Fruit fly (Drosophila melanogaster) whole organism, wandering third instar larva: Measurements from ENCODE around the gene CG5078.

Experiments
- Hr83 ChIP-seq: fragments of 200-300 bp; sonication (Bioruptor generic); optimal IDR thresholded peaks from 2 replicates; lab custom pipeline; 2016; ENCODE audit warnings: missing biosample characterization, mild to moderate bottlenecking, missing genetic modification characterization, moderate library complexity; ENCODE audit not compliant: poor library complexity, severe bottlenecking
- Myc ChIP-seq: fragments of >200 bp; optimal IDR thresholded peaks from 2 replicates; lab custom pipeline; 2017
- dl ChIP-seq, 2 experiments: fragments of 175-275, 200-275 bp in 1 of 2; fragments of 200-275 bp in 1 of 2; sonication (Bioruptor generic); optimal IDR thresholded peaks; lab custom pipeline; 2018; ENCODE audit warnings: mild to moderate bottlenecking in 2 of 2, missing biosample characterization in 2 of 2, missing genetic modification characterization in 2 of 2, moderate library complexity in 2 of 2; ENCODE audit not compliant: partially characterized antibody in 2 of 2, insufficient read depth in 1 of 2
- dmrt93B ChIP-seq: fragments of 200-800 bp; sonication (Bioruptor generic); optimal IDR thresholded peaks from 2 replicates; lab custom pipeline; 2018; ENCODE audit warnings: missing biosample characterization, mild to moderate bottlenecking, missing genetic modification characterization
- fru ChIP-seq: fragments of 200-800 bp; sonication (Bioruptor generic); optimal IDR thresholded peaks from 3 replicates; lab custom pipeline; 2016; ENCODE audit warnings: missing biosample characterization, mild to moderate bottlenecking, missing genetic modification characterization
- lola ChIP-seq: fragments of >200 bp; optimal IDR thresholded peaks from 2 replicates; lab custom pipeline; 2017; ENCODE audit warnings: missing biosample characterization, missing genetic modification characterization
- pan ChIP-seq: fragments of >200 bp; optimal IDR thresholded peaks from 2 replicates; lab custom pipeline; 2017
- psq ChIP-seq: fragments of 200-800 bp; sonication (Bioruptor generic); optimal IDR thresholded peaks from 3 replicates; lab custom pipeline; 2017; ENCODE audit warnings: missing biosample characterization, mild to moderate bottlenecking, missing genetic modification characterization, moderate library complexity
- usp ChIP-seq: fragments of >200 bp; optimal IDR thresholded peaks from 2 replicates; lab custom pipeline; 2017; ENCODE audit warnings: missing biosample characterization, missing genetic modification characterization

dm6 chr3L:20470991-20471498 is 34.8 kb upstream of the CG5078 start:
- TF ChIP-seq Hr83 (GFP tag; lab: Kevin White, UChicago), result no peak
- TF ChIP-seq Myc (lab: Kevin White, UChicago), result no peak
- TF ChIP-seq dl (GFP tag; optimal IDR thresholded peaks at IDR 0.05; lab: Kevin White, UChicago; ENCODE audit: insufficient read depth in 1 of 2, partially characterized antibody in 2 of 2), result no peak
- no peak for TF ChIP-seq fru (GFP tag; lab: Kevin White, UChicago)
- TF ChIP-seq psq (GFP tag; lab: Kevin White, UChicago), result no peak
- TF ChIP-seq usp, result no peak
- no peak for TF ChIP-seq pan (lab: Kevin White, UChicago)
- TF ChIP-seq dmrt93B (GFP tag; lab: Kevin White, UChicago), result no peak
- no peak for TF ChIP-seq lola (GFP tag; lab: Kevin White, UChicago)
